Worm (Caenorhabditis elegans): ENCODE results near the gene C10G8.4.
A peak's percentile ranks its signal among the peaks of the same experiment; 100 is the strongest.

The C10G8.4 gene

DNA sequence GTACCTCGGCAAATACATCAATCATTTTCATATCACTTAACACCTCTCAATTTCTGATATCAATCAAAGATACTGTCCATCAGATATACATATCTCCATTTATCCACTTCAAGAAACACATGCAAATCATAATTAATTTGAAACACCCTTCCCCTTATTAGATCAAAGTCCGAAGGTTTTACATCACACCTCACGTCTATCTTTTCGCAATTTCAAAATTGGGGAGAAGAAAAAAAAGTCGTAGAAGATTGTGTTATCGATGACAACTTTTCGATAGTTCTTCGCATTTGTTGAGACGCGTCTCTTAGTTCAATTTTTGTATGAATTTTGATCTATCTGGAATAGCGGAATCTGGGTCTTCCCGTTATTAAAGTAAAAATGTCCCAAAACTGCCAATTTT, 38.5 kb upstream of the C10G8.4 start:
- TF ChIP-seq ceh-8 (GFP tag; optimal IDR thresholded peaks at IDR 0.05) (no peak), elt-2 (tag; optimal IDR thresholded peaks at IDR 0.05) (peak; percentile 7), rnt-1 (tag; optimal IDR thresholded peaks at IDR 0.05) (no peak), mdl-1 (tag; optimal IDR thresholded peaks at IDR 0.05) (no peak), lir-3 (tag; optimal IDR thresholded peaks at IDR 0.05; ENCODE audit: poor library complexity) (no peak), hlh-17 (GFP tag; optimal IDR thresholded peaks at IDR 0.05; ENCODE audit: borderline replicate concordance) (no peak), lin-35 (GFP tag; optimal IDR thresholded peaks at IDR 0.05) (peak in 1 of 2 experiments; percentile 1), isw-1 (GFP tag; IDR thresholded peaks at IDR 0.05) (no peak), elt-3 (tag; optimal IDR thresholded peaks at IDR 0.05) (peak in 1 of 6 experiments; percentile 7), efl-1 (optimal IDR thresholded peaks at IDR 0.05) (no peak), efl-1 (GFP tag; optimal IDR thresholded peaks at IDR 0.05 in 1 of 2) (peak in 1 of 2 experiments; percentile 57), unc-30 (tag; optimal IDR thresholded peaks at IDR 0.05) (no peak), nhr-19 (GFP tag; conservative IDR thresholded peaks at IDR 0.05) (0 out of 2 replicates have a peak, but pooled peaks have one; percentile 2), fos-1 (tag; optimal IDR thresholded peaks at IDR 0.05) (no peak), nhr-77 (tag; optimal IDR thresholded peaks at IDR 0.05) (no peak)

DNA sequence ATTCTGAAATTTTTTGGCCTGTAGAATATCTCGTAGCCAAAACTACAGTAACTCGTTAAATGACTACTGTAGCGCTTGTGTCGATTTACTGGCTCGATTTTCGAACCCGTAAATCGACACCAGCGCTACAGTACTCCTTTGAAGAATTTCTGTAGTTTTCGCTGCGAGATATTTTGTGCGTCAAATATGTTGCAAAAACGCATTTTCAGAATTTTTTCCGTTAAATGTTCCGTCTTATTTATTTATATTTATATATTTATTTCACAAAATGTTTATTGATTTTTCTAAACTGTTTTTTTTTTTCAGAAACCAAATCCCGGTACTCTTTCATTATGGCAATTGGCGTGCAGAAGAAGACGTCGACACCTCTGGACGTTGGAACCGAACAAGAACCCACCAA, 38.0 kb upstream of the C10G8.4 start, which contains the start of gene natc-2:
Gene natc-2, plus strand, starts transcription at position 301 of the 400 bp plus-strand sequence.
- TF ChIP-seq mef-2 (tag; optimal IDR thresholded peaks at IDR 0.05): no peak
- no peak for TF ChIP-seq lsy-2 (tag; optimal IDR thresholded peaks at IDR 0.05)
- no peak for TF ChIP-seq isw-1 (GFP tag; IDR thresholded peaks at IDR 0.05)
- TF ChIP-seq fkh-8 (tag; optimal IDR thresholded peaks at IDR 0.05): no peak
- TF ChIP-seq elt-3 (tag; optimal IDR thresholded peaks at IDR 0.05): no peak
- TF ChIP-seq nhr-11 (tag; optimal IDR thresholded peaks at IDR 0.05): no peak
- no peak for TF ChIP-seq lin-15B (tag; optimal IDR thresholded peaks at IDR 0.05)
- no peak for TF ChIP-seq alr-1 (tag; optimal IDR thresholded peaks at IDR 0.05; ENCODE audit: borderline replicate concordance)
- TF ChIP-seq Y116A8C.19 (tag; optimal IDR thresholded peaks at IDR 0.05; ENCODE audit: borderline replicate concordance): no peak
- TF ChIP-seq zip-4 (GFP tag; optimal IDR thresholded peaks at IDR 0.05): no peak
- no peak for TF ChIP-seq zag-1 (tag; optimal IDR thresholded peaks at IDR 0.05)
- TF ChIP-seq lin-13 (GFP tag; optimal IDR thresholded peaks at IDR 0.05): no peak
- no peak for TF ChIP-seq pax-3 (tag; optimal IDR thresholded peaks at IDR 0.05)
- no peak for TF ChIP-seq ceh-88 (GFP tag; IDR thresholded peaks at IDR 0.05)
- TF ChIP-seq mep-1 (tag; optimal IDR thresholded peaks at IDR 0.05): no peak

DNA sequence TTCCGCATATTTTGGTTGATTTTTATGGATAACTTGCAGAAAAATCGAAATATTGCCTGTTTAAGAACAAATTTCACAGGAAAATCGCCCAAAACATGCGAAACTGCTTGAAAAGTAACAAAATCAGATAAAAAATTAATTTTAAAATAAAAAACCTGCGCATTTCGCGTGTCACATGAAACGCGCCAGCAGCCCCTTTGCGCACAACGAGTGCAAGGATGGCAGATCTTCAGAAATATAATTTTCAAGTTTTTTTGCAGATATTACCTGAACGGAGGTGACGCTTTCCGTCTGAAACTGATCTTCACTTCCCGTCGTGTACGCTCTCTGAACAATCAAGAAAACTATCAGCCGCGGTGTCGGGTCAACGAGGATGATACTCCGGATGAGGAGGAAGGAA, 36.8 kb upstream of the C10G8.4 start:
- no peak for TF ChIP-seq ama-1 (optimal IDR thresholded peaks at IDR 0.05)
- no peak for TF ChIP-seq blmp-1 (tag; optimal IDR thresholded peaks at IDR 0.05)
- no peak for TF ChIP-seq nhr-28 (tag; optimal IDR thresholded peaks at IDR 0.05)
- TF ChIP-seq efl-1 (optimal IDR thresholded peaks at IDR 0.05): peak; percentile 73 to 78
- TF ChIP-seq efl-1 (GFP tag; optimal IDR thresholded peaks at IDR 0.05 in 1 of 2): peak; percentile 81 to 98
- TF ChIP-seq dpl-1 (GFP tag; optimal IDR thresholded peaks at IDR 0.05): peak; percentile 71 to 81 (median 81)
- peak; percentile 55 for TF ChIP-seq snpc-4 (tag; optimal IDR thresholded peaks at IDR 0.05)
- TF ChIP-seq zip-4 (GFP tag; optimal IDR thresholded peaks at IDR 0.05): peak; percentile 11
- TF ChIP-seq rnt-1 (tag; optimal IDR thresholded peaks at IDR 0.05): peak; percentile 74
- TF ChIP-seq swsn-7 (tag; optimal IDR thresholded peaks at IDR 0.05): peak; percentile 45
- TF ChIP-seq dsc-1 (tag; optimal IDR thresholded peaks at IDR 0.05): no peak
- peak; percentile 18 for TF ChIP-seq sox-4 (tag; optimal IDR thresholded peaks at IDR 0.05)
- TF ChIP-seq C04F5.9 (tag; optimal IDR thresholded peaks at IDR 0.05): no peak
- TF ChIP-seq hlh-17 (GFP tag; optimal IDR thresholded peaks at IDR 0.05; ENCODE audit: borderline replicate concordance): no peak
- TF ChIP-seq ces-1 (GFP tag; optimal IDR thresholded peaks at IDR 0.05): no peak
- TF ChIP-seq nhr-11 (tag; optimal IDR thresholded peaks at IDR 0.05): no peak
- no peak for TF ChIP-seq unc-98 (GFP tag; IDR thresholded peaks at IDR 0.05)
- no peak for TF ChIP-seq ets-5 (GFP tag; IDR thresholded peaks at IDR 0.05)
- no peak for TF ChIP-seq nhr-237 (tag; optimal IDR thresholded peaks at IDR 0.05)
- no peak for TF ChIP-seq elt-2 (tag; optimal IDR thresholded peaks at IDR 0.05)
- peak; percentile 75 for TF ChIP-seq mep-1 (tag; optimal IDR thresholded peaks at IDR 0.05)
- TF ChIP-seq jun-1 (tag; optimal IDR thresholded peaks at IDR 0.05): peak; percentile 21
- TF ChIP-seq sptf-1 (tag; optimal IDR thresholded peaks at IDR 0.05): no peak
- TF ChIP-seq lsy-2 (tag; optimal IDR thresholded peaks at IDR 0.05): peak; percentile 36 to 68
- TF ChIP-seq zag-1 (tag; optimal IDR thresholded peaks at IDR 0.05): no peak
- TF ChIP-seq alr-1 (tag; optimal IDR thresholded peaks at IDR 0.05; ENCODE audit: borderline replicate concordance): no peak
- TF ChIP-seq lin-14 (GFP tag; optimal IDR thresholded peaks at IDR 0.05): no peak
- TF ChIP-seq ceh-63 (GFP tag; optimal IDR thresholded peaks at IDR 0.05): no peak
- no peak for TF ChIP-seq tlp-1 (tag; optimal IDR thresholded peaks at IDR 0.05)
- TF ChIP-seq nhr-84 (tag; optimal IDR thresholded peaks at IDR 0.05): no peak
- TF ChIP-seq egl-27 (tag; optimal IDR thresholded peaks at IDR 0.05): no peak
- TF ChIP-seq aly-2 (tag; optimal IDR thresholded peaks at IDR 0.05): no peak

All from whole organism, L1 larva.